Fruit fly (Drosophila melanogaster): ENCODE data around the gene CG15211.

- TF ChIP-seq Eip78C (GFP tag) (no peak), CG11294 (GFP tag; IDR thresholded peaks at IDR 0.05) (no peak), CG1621 (tag; optimal IDR thresholded peaks at IDR 0.05) (no peak)
Measured at dm6 chrX:10808684-10809083, 36.3 kb downstream of the CG15211 start.
